Worm (Caenorhabditis elegans): Measurements from ENCODE around the gene ZK899.2.
A peak's percentile ranks its signal among the peaks of the same experiment; 100 is the strongest.

ZK899.2 gene

ce11 chrX:9486160-9486559, 34.4 kb upstream of the ZK899.2 start:
- no peak for TF ChIP-seq lin-38 (GFP tag; IDR thresholded peaks at IDR 0.05)
- TF ChIP-seq F49E8.2 (tag; optimal IDR thresholded peaks at IDR 0.05; ENCODE audit: borderline replicate concordance): no peak
- peak; percentile 88 for TF ChIP-seq aha-1 (tag)
- no peak for TF ChIP-seq ceh-62 (tag; optimal IDR thresholded peaks at IDR 0.05)
- TF ChIP-seq mxl-2 (GFP tag; conservative IDR thresholded peaks at IDR 0.05): no peak
- TF ChIP-seq lin-15B (tag; optimal IDR thresholded peaks at IDR 0.05): no peak

ce11 chrX:9483754-9484153, 32.0 kb upstream of the ZK899.2 start:
- TF ChIP-seq unc-62 (GFP tag; optimal IDR thresholded peaks at IDR 0.05 in 1 of 2) (peak in 1 of 2 experiments; percentile 89), unc-62 (tag; optimal IDR thresholded peaks at IDR 0.05) (no peak), nhr-10 (tag; optimal IDR thresholded peaks at IDR 0.05) (no peak)

- no peak for TF ChIP-seq attf-4 (tag; optimal IDR thresholded peaks at IDR 0.05)
- peak; percentile 92 for TF ChIP-seq aha-1 (tag)
Measured at ce11 chrX:9476752-9477151, 25.0 kb upstream of the ZK899.2 start.

ce11 chrX:9472170-9472569, 20.4 kb upstream of the ZK899.2 start, which contains the start of gene gap-2:
TSS of gene gap-2 (plus strand) at chrX:9472470.
- no peak for TF ChIP-seq saeg-2 (GFP tag; IDR thresholded peaks at IDR 0.05)

- TF ChIP-seq hif-1 (tag; optimal IDR thresholded peaks at IDR 0.05) (peak in 1 of 2 experiments; percentile 40), F49E8.2 (tag; optimal IDR thresholded peaks at IDR 0.05; ENCODE audit: borderline replicate concordance) (peak; percentile 21), spr-3 (GFP tag; optimal IDR thresholded peaks at IDR 0.05) (peak; percentile 19), snpc-4 (tag; optimal IDR thresholded peaks at IDR 0.05) (no peak), D1046.2 (GFP tag; IDR thresholded peaks at IDR 0.05) (0 out of 2 replicates have a peak, but pooled peaks have one; percentile 60), hmg-1.1 (GFP tag; IDR thresholded peaks at IDR 0.05) (peak; percentile 96), ceh-20 (GFP tag; IDR thresholded peaks at IDR 0.05) (peak; percentile 82), T26A8.4 (GFP tag; IDR thresholded peaks at IDR 0.05) (peak; percentile 88), madf-5 (GFP tag; IDR thresholded peaks at IDR 0.05) (peak; percentile 75 to 87; a peak in 3 of 4 replicates), mxl-3 (GFP tag; optimal IDR thresholded peaks at IDR 0.05) (peak; percentile 25), nhr-28 (tag; optimal IDR thresholded peaks at IDR 0.05) (peak; percentile 35), nhr-11 (tag; optimal IDR thresholded peaks at IDR 0.05) (peak; percentile 31), ces-1 (GFP tag; optimal IDR thresholded peaks at IDR 0.05) (peak; percentile 51), mep-1 (tag; optimal IDR thresholded peaks at IDR 0.05) (peak; percentile 84), daf-8 (GFP tag; IDR thresholded peaks at IDR 0.05) (no peak), F26F4.8 (GFP tag; conservative IDR thresholded peaks at IDR 0.05) (peak; percentile 91), daf-19 (GFP tag; conservative IDR thresholded peaks at IDR 0.05) (peak; percentile 63; the same call in 1 of the 2 replicates), tra-1 (GFP tag; IDR thresholded peaks at IDR 0.05) (peak; percentile 79), mxl-2 (GFP tag; conservative IDR thresholded peaks at IDR 0.05) (no peak; the same call in 1 of the 2 replicates), Y48G9A.11 (GFP tag; IDR thresholded peaks at IDR 0.05) (peak; percentile 66), T20F7.1 (GFP tag; optimal IDR thresholded peaks at IDR 0.05) (peak; percentile 51), mdl-1 (tag; optimal IDR thresholded peaks at IDR 0.05) (peak in 1 of 2 experiments; percentile 59), nhr-6 (tag; optimal IDR thresholded peaks at IDR 0.05) (peak; percentile 10), nhr-48 (tag; optimal IDR thresholded peaks at IDR 0.05) (peak; percentile 66), php-3 (GFP tag; IDR thresholded peaks at IDR 0.05) (0 out of 2 replicates have a peak, but pooled peaks have one; percentile 31), mes-2 (tag; optimal IDR thresholded peaks at IDR 0.05; ENCODE audit: poor library complexity, severe bottlenecking) (peak; percentile 78), madf-9 (GFP tag; conservative IDR thresholded peaks at IDR 0.05) (peak; percentile 89), lin-1 (GFP tag; IDR thresholded peaks at IDR 0.05) (peak; percentile 79), zip-11 (GFP tag; IDR thresholded peaks at IDR 0.05) (peak; percentile 58; the same call in 1 of the 2 replicates), lim-7 (GFP tag; IDR thresholded peaks at IDR 0.05) (peak; percentile 88), zip-2 (tag; optimal IDR thresholded peaks at IDR 0.05) (peak; percentile 79), nhr-76 (tag; optimal IDR thresholded peaks at IDR 0.05) (no peak), saeg-2 (GFP tag; IDR thresholded peaks at IDR 0.05) (no peak), jun-1 (tag; optimal IDR thresholded peaks at IDR 0.05) (peak; percentile 71), ztf-7 (tag; optimal IDR thresholded peaks at IDR 0.05) (peak; percentile 79), tag-97 (GFP tag; IDR thresholded peaks at IDR 0.05) (peak; percentile 68; the same call in 1 of the 2 replicates)
Measured at ce11 chrX:9467573-9467972, 15.8 kb upstream of the ZK899.2 start.

Data from whole organism, L4 larva.